Worm (Caenorhabditis elegans) whole organism, L2 larva: ENCODE results near the gene szy-2.

ENCODE experiments used
- aly-2 ChIP-seq: fragments of 150-350 bp; optimal IDR thresholded peaks from 2 replicates; lab custom pipeline; 2014; ENCODE audit warnings: missing biosample characterization, missing genetic modification characterization
- blmp-1 ChIP-seq: sonication (generic microtip); optimal IDR thresholded peaks from 2 replicates; lab custom pipeline; 2017; ENCODE audit warnings: missing genetic modification characterization, mild to moderate bottlenecking, missing compliant biosample characterization, antibody characterized with exemption, moderate library complexity; ENCODE audit not compliant: insufficient read depth
- ceh-82 ChIP-seq: fragments of 150-350 bp; optimal IDR thresholded peaks from 2 replicates; lab custom pipeline; 2014; ENCODE audit warnings: missing biosample characterization, missing genetic modification characterization
- dmd-4 ChIP-seq: sonication (generic microtip); optimal IDR thresholded peaks from 2 replicates; lab custom pipeline; 2017; ENCODE audit warnings: missing biosample characterization, missing genetic modification characterization
- elt-1 ChIP-seq: fragments of 150-350 bp; optimal IDR thresholded peaks from 2 replicates; lab custom pipeline; 2014; ENCODE audit warnings: missing biosample characterization, missing genetic modification characterization
- fos-1 ChIP-seq: fragments of 150-350 bp; optimal IDR thresholded peaks from 2 replicates; lab custom pipeline; 2014; ENCODE audit warnings: missing biosample characterization, missing genetic modification characterization
- lin-13 ChIP-seq: fragments of 150-350 bp; optimal IDR thresholded peaks from 2 replicates; lab custom pipeline; 2014; ENCODE audit warnings: missing biosample characterization, missing genetic modification reagents, missing genetic modification characterization
- mbf-1 ChIP-seq: sonication (generic microtip); optimal IDR thresholded peaks from 2 replicates; lab custom pipeline; 2017; ENCODE audit warnings: missing biosample characterization, missing genetic modification characterization
- nhr-11 ChIP-seq: fragments of 150-350 bp; optimal IDR thresholded peaks from 2 replicates; lab custom pipeline; 2014; ENCODE audit warnings: missing biosample characterization, missing genetic modification characterization
- nhr-12 ChIP-seq: fragments of 150-350 bp; optimal IDR thresholded peaks from 2 replicates; lab custom pipeline; 2014; ENCODE audit warnings: missing biosample characterization, missing genetic modification characterization
- skn-1 ChIP-seq: sonication (generic microtip); optimal IDR thresholded peaks from 2 replicates; lab custom pipeline; 2017; ENCODE audit warnings: missing biosample characterization, missing genetic modification characterization
- unc-62 ChIP-seq: fragments of 150-350 bp; optimal IDR thresholded peaks from 2 replicates; lab custom pipeline; 2014; ENCODE audit warnings: missing biosample characterization, missing genetic modification reagents, missing genetic modification characterization
- zag-1 ChIP-seq: fragments of 150-350 bp; optimal IDR thresholded peaks from 2 replicates; lab custom pipeline; 2014; ENCODE audit warnings: missing biosample characterization, missing genetic modification characterization
- ztf-11 ChIP-seq: sonication (generic microtip); optimal IDR thresholded peaks from 2 replicates; lab custom pipeline; 2017; ENCODE audit warnings: missing biosample characterization, missing genetic modification characterization

DNA sequence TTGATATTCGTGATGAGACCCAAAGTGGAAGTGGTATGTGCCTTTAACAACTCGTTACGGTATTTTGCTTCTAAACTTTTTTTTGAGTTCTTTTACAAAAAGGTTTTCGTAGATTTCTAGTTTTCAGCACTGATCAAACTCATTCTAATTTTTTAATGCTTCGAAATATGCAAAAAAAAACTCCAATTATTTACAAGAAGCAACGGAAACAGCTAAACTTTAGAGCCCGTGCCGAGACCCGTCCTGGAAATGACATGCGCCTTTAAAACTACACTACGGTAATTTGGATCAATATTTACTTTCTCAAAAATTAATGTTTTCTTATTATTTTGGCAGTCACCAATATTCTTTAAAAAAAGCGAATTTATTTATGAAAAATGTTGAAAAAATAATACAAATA is 9.5 kb upstream of the szy-2 start:
- TF ChIP-seq zag-1 (tag; lab: Kevin White, UChicago) (no peak), skn-1 (tag; lab: Kevin White, UChicago) (no peak), lin-13 (GFP tag; lab: Kevin White, UChicago) (no peak), nhr-12 (tag; lab: Kevin White, UChicago) (no peak), dmd-4 (tag; lab: Kevin White, UChicago) (no peak), mbf-1 (tag; lab: Kevin White, UChicago) (no peak), fos-1 (tag; lab: Kevin White, UChicago) (no peak), elt-1 (tag; lab: Kevin White, UChicago) (no peak), ztf-11 (no peak), blmp-1 (no peak), ceh-82 (tag; lab: Kevin White, UChicago) (no peak), aly-2 (no peak), unc-62 (no peak), nhr-11 (tag; lab: Kevin White, UChicago) (no peak)
